Worm (Caenorhabditis elegans): ENCODE measurements around the gene lido-9.

ce11 chrII:3034914-3035313, 34.3 kb downstream of the lido-9 start:
- TF ChIP-seq elt-2 (tag; optimal IDR thresholded peaks at IDR 0.05) (no peak), sptf-1 (tag; optimal IDR thresholded peaks at IDR 0.05) (no peak), dpl-1 (GFP tag; optimal IDR thresholded peaks at IDR 0.05) (no peak), egl-27 (tag; optimal IDR thresholded peaks at IDR 0.05) (no peak), pag-3 (tag; optimal IDR thresholded peaks at IDR 0.05; ENCODE audit: borderline replicate concordance, insufficient read depth) (no peak), elt-3 (tag; optimal IDR thresholded peaks at IDR 0.05) (no peak), efl-1 (optimal IDR thresholded peaks at IDR 0.05) (no peak), efl-1 (GFP tag; optimal IDR thresholded peaks at IDR 0.05 in 1 of 2) (no peak), lsy-2 (tag; optimal IDR thresholded peaks at IDR 0.05) (no peak), nhr-90 (tag; optimal IDR thresholded peaks at IDR 0.05; ENCODE audit: poor library complexity) (no peak), lin-13 (GFP tag; optimal IDR thresholded peaks at IDR 0.05) (no peak)
